Worm (Caenorhabditis elegans) whole organism, midembryonic: ENCODE data around the gene unc-86.

ENCODE experiments used
- T22C8.4 ChIP-seq: fragments of 200-800 bp; sonication (Bioruptor generic); IDR thresholded peaks from 2 replicates; pipeline ENCODE4 v1.3.6; 2022; ENCODE audit warnings: missing genetic modification characterization, missing compliant biosample characterization
- flt-1 ChIP-seq: fragments of 200-800 bp; sonication (Bioruptor generic); IDR thresholded peaks from 2 replicates; pipeline ENCODE4 v1.3.6; 2022; ENCODE audit warnings: missing genetic modification characterization, missing compliant biosample characterization
- med-1 ChIP-seq: sonication (generic microtip); optimal IDR thresholded peaks from 2 replicates; lab custom pipeline; 2017; ENCODE audit warnings: missing genetic modification characterization, mild to moderate bottlenecking, missing compliant biosample characterization, antibody characterized with exemption, missing genetic modification reagents; ENCODE audit not compliant: insufficient read depth
- ref-1 ChIP-seq: fragments of 200-800 bp; sonication (Bioruptor generic); conservative IDR thresholded peaks from 2 replicates; pipeline ENCODE4 v1.3.6; 2022; ENCODE audit warnings: missing genetic modification reagents, missing genetic modification characterization, missing compliant biosample characterization
- tab-1 ChIP-seq: fragments of 200-800 bp; sonication (Bioruptor generic); IDR thresholded peaks from 2 replicates; pipeline ENCODE4 v1.3.6; 2022; ENCODE audit warnings: missing genetic modification characterization, missing compliant biosample characterization
- ztf-23 ChIP-seq: fragments of 200-800 bp; sonication (Bioruptor generic); IDR thresholded peaks from 2 replicates; pipeline ENCODE4 v1.3.6; 2022; ENCODE audit warnings: missing genetic modification reagents, missing genetic modification characterization, missing compliant biosample characterization

DNA sequence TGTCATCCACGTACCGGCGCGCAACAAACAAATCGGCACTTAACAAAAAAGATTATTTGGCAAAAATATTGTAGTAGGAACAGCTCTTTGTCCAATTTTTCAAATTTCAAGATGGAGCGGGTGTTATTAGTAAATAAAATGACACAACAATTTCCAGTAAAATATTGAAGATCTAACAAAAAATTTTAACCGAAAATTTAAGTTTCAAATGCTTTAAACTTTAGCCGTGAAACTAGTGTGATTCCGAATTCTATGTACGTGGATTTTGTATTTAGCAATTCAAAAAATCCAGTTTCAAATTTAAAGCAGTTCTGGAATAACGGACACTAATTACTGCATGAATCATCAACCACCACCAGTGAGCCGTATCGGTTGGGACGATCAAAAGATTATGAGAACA lies 13.4 kb downstream of the unc-86 start, which contains the start of gene snb-5:
- TF ChIP-seq ztf-23 (GFP tag; lab: Robert Waterston, UW) (no peak), T22C8.4 (no peak), tab-1 (GFP tag; lab: Robert Waterston, UW) (no peak), med-1 (GFP tag; lab: Kevin White, UChicago) (no peak), flt-1 (no peak), ref-1 (GFP tag; lab: Robert Waterston, UW) (no peak)
